Fruit fly (Drosophila melanogaster) Kc167 (cell line): ENCODE data around the gene CG31642.

Source experiments
- Myc ChIP-seq: fragments of >200 bp; optimal IDR thresholded peaks from 2 replicates; lab custom pipeline; 2017; ENCODE audit warnings: missing external identifiers
- Sin3A ChIP-seq: fragments of >200 bp; optimal IDR thresholded peaks from 2 replicates; lab custom pipeline; 2018; ENCODE audit warnings: missing external identifiers
- h ChIP-seq: fragments of >200 bp; optimal IDR thresholded peaks from 3 replicates; lab custom pipeline; 2018; ENCODE audit warnings: missing external identifiers
- insv ChIP-seq: fragments of >200 bp; optimal IDR thresholded peaks from 3 replicates; lab custom pipeline; 2018; ENCODE audit warnings: missing external identifiers
- psq ChIP-seq: fragments of >200 bp; optimal IDR thresholded peaks from 2 replicates; lab custom pipeline; 2017; ENCODE audit warnings: missing external identifiers
- ttk ChIP-seq: sonication (Bioruptor generic); optimal IDR thresholded peaks from 2 replicates; lab custom pipeline; 2017; ENCODE audit warnings: missing external identifiers

- TF ChIP-seq Myc (no peak), psq (lab: Kevin White, UChicago) (no peak), Sin3A (lab: Kevin White, UChicago) (no peak), h (no peak), insv (lab: Kevin White, UChicago) (no peak), ttk (lab: Kevin White, UChicago) (no peak)
Observed at dm6 chr2L:6087685-6088084, 30.6 kb upstream of the CG31642 start.
